Worm (Caenorhabditis elegans) whole organism, midembryonic: ENCODE data around the gene str-160.
"Not testable (repeated sequence)": the region's sequence is repeated elsewhere in the genome, so short reads cannot be mapped to it uniquely, and the experiment has no call there.

Experiments used
- T22C8.4 ChIP-seq: fragments of 200-800 bp; sonication (Bioruptor generic); IDR thresholded peaks from 2 replicates; pipeline ENCODE4 v1.3.6; 2022; ENCODE audit warnings: missing genetic modification characterization, missing compliant biosample characterization
- cog-1 ChIP-seq: sonication (generic microtip); optimal IDR thresholded peaks from 2 replicates; lab custom pipeline; 2016; ENCODE audit warnings: missing genetic modification characterization, missing compliant biosample characterization
- flt-1 ChIP-seq: fragments of 200-800 bp; sonication (Bioruptor generic); IDR thresholded peaks from 2 replicates; pipeline ENCODE4 v1.3.6; 2022; ENCODE audit warnings: missing genetic modification characterization, missing compliant biosample characterization
- klf-2 ChIP-seq: fragments of 200-800 bp; sonication (Bioruptor generic); conservative IDR thresholded peaks from 2 replicates; pipeline ENCODE4 v1.3.6; 2022; ENCODE audit warnings: missing genetic modification reagents, missing genetic modification characterization, missing compliant biosample characterization
- med-1 ChIP-seq: sonication (generic microtip); optimal IDR thresholded peaks from 2 replicates; lab custom pipeline; 2017; ENCODE audit warnings: missing genetic modification characterization, mild to moderate bottlenecking, missing compliant biosample characterization, antibody characterized with exemption, missing genetic modification reagents; ENCODE audit not compliant: insufficient read depth
- ref-1 ChIP-seq: fragments of 200-800 bp; sonication (Bioruptor generic); conservative IDR thresholded peaks from 2 replicates; pipeline ENCODE4 v1.3.6; 2022; ENCODE audit warnings: missing genetic modification reagents, missing genetic modification characterization, missing compliant biosample characterization
- tab-1 ChIP-seq: fragments of 200-800 bp; sonication (Bioruptor generic); IDR thresholded peaks from 2 replicates; pipeline ENCODE4 v1.3.6; 2022; ENCODE audit warnings: missing genetic modification characterization, missing compliant biosample characterization
- ztf-23 ChIP-seq: fragments of 200-800 bp; sonication (Bioruptor generic); IDR thresholded peaks from 2 replicates; pipeline ENCODE4 v1.3.6; 2022; ENCODE audit warnings: missing genetic modification reagents, missing genetic modification characterization, missing compliant biosample characterization
- ztf-29 ChIP-seq: fragments of 200-800 bp; sonication (Bioruptor generic); IDR thresholded peaks from 2 replicates; pipeline ENCODE4 v1.3.6; 2022; ENCODE audit warnings: missing genetic modification reagents, missing genetic modification characterization, missing compliant biosample characterization

str-160 gene

DNA sequence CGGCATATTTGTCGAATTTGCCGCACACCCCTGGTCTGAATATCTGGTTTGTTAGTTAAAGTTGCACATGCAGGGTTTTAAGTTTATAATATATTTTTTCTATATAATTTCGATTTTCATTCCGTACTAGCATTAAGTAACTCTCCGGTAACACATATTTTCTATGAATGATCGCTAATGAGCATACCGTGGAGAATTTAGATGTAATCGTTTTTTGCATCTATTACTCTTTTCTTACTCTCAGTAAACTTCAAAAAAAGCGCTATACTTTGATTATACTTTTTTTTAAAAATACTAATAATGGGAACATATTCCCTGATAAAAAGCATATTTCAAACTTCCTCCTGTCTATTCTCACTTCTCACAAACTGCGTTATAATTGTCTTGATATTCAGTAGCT, at the start of gene str-160:
str-160 (plus strand) TSS at position 301 of the 400 bp plus-strand sequence.
- no peak for TF ChIP-seq cog-1 (tag; lab: Kevin White, UChicago)
- TF ChIP-seq flt-1, result no peak
- no peak for TF ChIP-seq ref-1 (GFP tag; lab: Robert Waterston, UW)
- TF ChIP-seq klf-2, result no peak
- TF ChIP-seq med-1 (GFP tag; lab: Kevin White, UChicago), result no peak
- TF ChIP-seq ztf-29 (GFP tag; lab: Robert Waterston, UW), result no peak
- no peak for TF ChIP-seq tab-1
- no peak for TF ChIP-seq ztf-23 (GFP tag; lab: Robert Waterston, UW)
- TF ChIP-seq T22C8.4 (GFP tag; lab: Robert Waterston, UW), result no peak

DNA sequence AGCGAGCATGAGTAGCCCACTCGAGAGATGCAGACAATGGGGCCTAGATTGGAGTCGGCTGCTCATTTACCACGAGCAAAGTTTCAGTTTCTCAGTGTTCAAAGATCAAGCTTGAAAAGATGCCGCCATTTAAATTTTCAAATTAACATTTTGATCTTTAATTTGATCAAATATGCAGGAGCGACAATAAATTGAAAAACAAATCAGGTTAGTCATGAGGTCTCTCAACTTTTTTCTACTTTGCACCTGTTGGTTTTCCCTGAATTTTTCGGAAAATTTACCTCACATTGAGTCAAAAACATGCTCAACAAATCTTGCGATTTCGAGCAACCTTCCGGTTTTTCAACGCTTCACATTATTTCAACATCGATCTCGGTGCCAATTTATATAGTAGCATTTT, 49.3 kb upstream of the str-160 start, which contains the start of gene srh-5:
srh-5 (plus strand) TSS at position 301 of the 400 bp plus-strand sequence.
- TF ChIP-seq flt-1, result no peak
- TF ChIP-seq T22C8.4 (GFP tag; lab: Robert Waterston, UW), result no peak
- no peak for TF ChIP-seq ztf-23 (GFP tag; lab: Robert Waterston, UW)
- no peak for TF ChIP-seq klf-2
- no peak for TF ChIP-seq med-1 (GFP tag; lab: Kevin White, UChicago)
- no peak for TF ChIP-seq tab-1

DNA sequence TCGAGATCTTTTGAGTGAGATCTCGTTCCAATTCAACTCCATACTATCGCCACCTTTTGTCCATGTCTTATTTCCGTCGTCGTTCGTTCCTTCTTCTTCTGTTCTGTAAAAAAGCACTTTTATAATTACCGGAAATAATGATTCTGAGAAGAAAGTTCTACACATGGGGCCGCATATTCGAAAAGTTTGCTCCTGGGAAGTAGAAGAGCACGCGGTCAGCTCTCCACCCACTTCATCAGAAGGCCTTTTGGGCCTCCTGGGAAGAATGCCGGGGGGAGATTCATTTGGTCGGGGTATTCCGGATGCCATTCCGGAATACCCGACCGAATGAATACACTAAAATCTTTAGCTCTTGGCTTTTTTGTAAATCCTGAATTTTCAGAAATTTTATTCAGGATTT, 42.2 kb upstream of the str-160 start, which contains the start of gene Y46H3C.5:
Y46H3C.5 (minus strand) TSS at position 2 of the 400 bp plus-strand sequence.
- TF ChIP-seq cog-1 (tag; lab: Kevin White, UChicago); ztf-29 (GFP tag; lab: Robert Waterston, UW); ref-1 (GFP tag; lab: Robert Waterston, UW): not testable (repeated sequence)

DNA sequence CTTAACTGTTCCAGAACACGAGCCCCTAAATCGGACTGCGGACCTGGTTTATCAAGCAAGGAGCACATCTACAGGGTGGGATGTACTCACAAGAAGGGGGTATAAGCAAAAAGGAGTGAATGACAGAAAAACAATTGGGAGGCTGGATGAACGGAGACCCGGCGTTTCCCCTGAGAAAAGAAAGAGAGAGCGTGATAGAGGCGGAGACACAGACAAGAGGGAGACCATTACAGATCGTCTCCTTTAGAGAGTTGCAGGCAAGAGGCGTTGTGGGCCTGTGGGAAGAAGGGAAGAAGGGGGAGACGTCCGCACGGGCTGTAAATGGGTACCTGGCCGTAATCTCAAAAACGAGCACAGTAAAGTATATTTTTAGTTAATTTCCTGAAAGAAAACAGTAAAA, 40.8 kb upstream of the str-160 start, which contains the start of gene Y46H3C.7:
Y46H3C.7 (minus strand) TSS at position 147 of the 400 bp plus-strand sequence.
- TF ChIP-seq klf-2; cog-1 (tag; lab: Kevin White, UChicago); tab-1: not testable (repeated sequence)

DNA sequence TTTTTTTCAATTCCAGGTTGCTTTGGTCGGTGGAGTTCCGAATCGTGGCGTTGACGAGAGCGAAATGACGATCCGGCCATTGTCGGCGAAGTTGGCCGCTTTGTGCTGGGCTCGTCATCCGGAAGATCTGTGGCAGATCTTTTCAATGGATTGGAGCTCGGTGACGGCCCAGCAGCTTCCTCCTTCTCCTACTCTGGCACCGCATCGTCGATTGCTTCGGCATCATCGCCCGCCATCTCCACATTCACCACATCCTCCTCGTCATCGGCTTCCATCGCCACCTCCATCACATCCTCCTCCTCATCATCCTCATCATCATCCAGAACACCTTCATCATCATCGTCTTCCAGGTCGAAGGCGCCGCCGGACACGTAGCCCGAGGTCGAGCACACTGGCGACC, 36.3 kb upstream of the str-160 start:
- TF ChIP-seq ztf-29 (GFP tag; lab: Robert Waterston, UW) (no peak), ref-1 (GFP tag; lab: Robert Waterston, UW) (no peak), flt-1 (no peak), tab-1 (no peak), T22C8.4 (GFP tag; lab: Robert Waterston, UW) (no peak), cog-1 (tag; lab: Kevin White, UChicago) (no peak)

DNA sequence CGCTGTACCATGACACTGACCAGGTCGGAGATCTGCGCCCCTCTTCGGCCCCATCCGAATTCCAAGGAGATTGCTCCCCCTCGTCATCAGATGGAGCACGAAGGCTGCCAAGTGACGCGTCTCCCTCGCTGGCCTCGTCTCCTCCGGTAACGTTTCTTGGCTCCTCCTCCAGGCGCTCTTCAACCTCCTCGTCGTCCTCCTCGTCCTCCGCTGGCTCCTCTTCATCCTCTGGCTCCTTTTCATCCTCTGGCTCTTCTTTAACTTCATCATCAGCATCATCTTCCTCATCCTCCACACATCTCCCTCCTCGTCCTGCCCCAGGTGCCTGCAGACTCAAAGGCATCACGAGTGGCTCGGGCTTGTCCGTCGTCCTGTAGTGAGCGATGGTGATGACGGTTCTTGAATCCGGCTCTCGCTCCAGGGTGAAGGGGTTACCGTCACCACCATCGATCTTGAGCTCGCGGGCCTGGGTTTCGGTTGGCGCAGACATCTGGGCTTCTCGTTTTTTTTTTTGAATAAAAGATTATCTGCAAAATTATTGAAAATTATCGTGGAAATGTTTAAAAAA, 35.4 kb upstream of the str-160 start:
- TF ChIP-seq ref-1 (GFP tag; lab: Robert Waterston, UW) (no peak), tab-1 (peak; percentile 59; the same call in 1 of the 2 replicates)

DNA sequence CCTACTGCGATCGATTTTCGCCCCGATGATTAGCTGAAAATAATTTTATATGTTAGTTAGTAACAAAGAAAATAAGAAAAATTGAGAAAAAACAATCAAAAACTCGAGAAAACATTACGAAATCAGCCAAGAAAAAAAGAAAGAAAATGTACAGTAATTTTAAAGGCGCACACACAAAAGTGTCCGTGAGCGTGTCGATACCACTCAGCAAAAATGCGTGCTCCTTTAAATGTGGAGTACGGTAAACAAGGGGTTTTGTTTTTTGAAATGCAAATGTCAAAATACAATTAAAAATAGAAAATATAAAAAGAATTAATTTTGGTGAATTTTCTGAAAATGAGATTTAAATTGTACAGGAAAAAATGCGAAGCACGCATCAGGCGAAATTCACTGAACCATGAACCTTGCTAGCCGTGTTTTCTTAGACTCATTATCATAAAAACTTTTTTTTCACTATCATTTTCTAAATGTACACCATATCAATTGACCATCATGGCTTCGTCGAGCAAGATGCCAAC, 33.0 kb upstream of the str-160 start, which contains the start of gene srw-90:
srw-90 (plus strand) TSS at position 468 of the 518 bp plus-strand sequence.
- TF ChIP-seq T22C8.4 (GFP tag; lab: Robert Waterston, UW), result no peak
- TF ChIP-seq cog-1 (tag; lab: Kevin White, UChicago), result no peak
- no peak for TF ChIP-seq ref-1 (GFP tag; lab: Robert Waterston, UW)
- no peak for TF ChIP-seq tab-1
- no peak for TF ChIP-seq med-1 (GFP tag; lab: Kevin White, UChicago)
- no peak for TF ChIP-seq flt-1
- TF ChIP-seq ztf-23 (GFP tag; lab: Robert Waterston, UW), result no peak
- no peak for TF ChIP-seq klf-2
- TF ChIP-seq ztf-29 (GFP tag; lab: Robert Waterston, UW), result no peak

DNA sequence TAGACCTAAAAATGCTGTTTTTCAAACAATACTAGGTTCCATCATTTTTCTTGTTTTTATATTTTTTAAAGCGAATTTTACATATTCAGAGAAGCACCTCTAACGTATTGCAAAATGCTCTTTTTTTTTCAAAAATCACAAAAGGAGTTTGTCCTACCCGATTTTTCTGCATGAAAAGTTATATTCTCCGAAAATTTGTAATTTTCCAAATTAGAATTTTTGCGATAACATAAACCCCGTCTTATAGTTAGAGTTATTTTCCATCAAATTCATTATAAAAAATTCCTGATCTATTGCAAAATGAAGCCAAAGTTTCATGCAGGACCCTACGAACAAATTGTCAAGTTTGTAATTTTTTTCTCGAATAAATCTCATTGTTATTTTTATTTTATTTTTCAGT, 26.2 kb upstream of the str-160 start, which contains the start of gene srw-99:
srw-99 (plus strand) TSS at position 301 of the 400 bp plus-strand sequence.
- no peak for TF ChIP-seq tab-1
- TF ChIP-seq med-1 (GFP tag; lab: Kevin White, UChicago), result no peak
- no peak for TF ChIP-seq flt-1
- TF ChIP-seq cog-1 (tag; lab: Kevin White, UChicago), result no peak
- no peak for TF ChIP-seq ztf-23 (GFP tag; lab: Robert Waterston, UW)
- no peak for TF ChIP-seq klf-2
- no peak for TF ChIP-seq ref-1 (GFP tag; lab: Robert Waterston, UW)
- no peak for TF ChIP-seq T22C8.4 (GFP tag; lab: Robert Waterston, UW)
- no peak for TF ChIP-seq ztf-29 (GFP tag; lab: Robert Waterston, UW)

DNA sequence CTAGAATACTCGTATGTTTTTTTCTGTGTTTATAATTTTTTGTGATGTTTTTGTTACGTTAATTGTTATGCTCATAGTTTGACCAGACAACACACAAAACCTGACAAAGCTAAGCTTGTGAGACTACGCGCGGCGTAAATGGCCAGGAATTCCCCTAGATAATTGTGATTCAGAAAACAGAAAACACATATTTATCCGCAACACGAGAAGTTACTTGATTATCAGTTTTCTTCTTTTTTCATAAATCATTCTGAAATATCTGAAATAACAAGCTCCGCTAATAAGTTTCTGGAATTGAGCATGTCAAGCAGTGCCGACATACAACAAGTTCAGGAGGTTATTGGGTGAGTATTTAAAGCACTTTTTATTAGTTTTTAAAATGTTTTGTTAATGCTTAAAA, 23.8 kb upstream of the str-160 start, which contains the start of gene srw-100:
srw-100 (plus strand) TSS at position 301 of the 400 bp plus-strand sequence.
- TF ChIP-seq T22C8.4 (GFP tag; lab: Robert Waterston, UW) (no peak), ref-1 (GFP tag; lab: Robert Waterston, UW) (no peak), ztf-29 (GFP tag; lab: Robert Waterston, UW) (no peak), cog-1 (tag; lab: Kevin White, UChicago) (no peak), flt-1 (no peak), tab-1 (no peak), ztf-23 (GFP tag; lab: Robert Waterston, UW) (no peak), klf-2 (no peak), med-1 (GFP tag; lab: Kevin White, UChicago) (no peak)

DNA sequence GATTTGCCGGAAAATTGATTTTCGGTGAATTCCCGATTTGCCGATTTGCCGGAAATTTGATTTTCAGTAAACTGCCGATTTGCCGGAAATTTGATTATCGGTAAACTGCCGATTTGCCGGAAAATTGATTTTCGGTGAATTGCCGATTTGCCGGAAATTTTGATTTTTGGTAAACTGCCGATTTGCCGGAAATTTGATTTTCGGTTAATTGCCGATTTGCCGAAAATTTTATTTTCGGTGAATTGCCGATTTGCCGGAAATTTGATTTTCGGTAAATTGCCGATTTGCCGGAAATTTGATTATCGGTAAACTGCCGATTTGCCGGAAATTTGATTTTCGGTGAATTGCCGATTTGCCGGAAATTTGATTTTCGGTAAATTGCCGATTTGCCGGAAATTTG, 22.2 kb upstream of the str-160 start:
- TF ChIP-seq ztf-23 (GFP tag; lab: Robert Waterston, UW), result peak; percentile 37; the same call in 1 of the 2 replicates
